Fruit fly (Drosophila melanogaster): ENCODE measurements around the gene CG13293.

Gene CG13293

DNA sequence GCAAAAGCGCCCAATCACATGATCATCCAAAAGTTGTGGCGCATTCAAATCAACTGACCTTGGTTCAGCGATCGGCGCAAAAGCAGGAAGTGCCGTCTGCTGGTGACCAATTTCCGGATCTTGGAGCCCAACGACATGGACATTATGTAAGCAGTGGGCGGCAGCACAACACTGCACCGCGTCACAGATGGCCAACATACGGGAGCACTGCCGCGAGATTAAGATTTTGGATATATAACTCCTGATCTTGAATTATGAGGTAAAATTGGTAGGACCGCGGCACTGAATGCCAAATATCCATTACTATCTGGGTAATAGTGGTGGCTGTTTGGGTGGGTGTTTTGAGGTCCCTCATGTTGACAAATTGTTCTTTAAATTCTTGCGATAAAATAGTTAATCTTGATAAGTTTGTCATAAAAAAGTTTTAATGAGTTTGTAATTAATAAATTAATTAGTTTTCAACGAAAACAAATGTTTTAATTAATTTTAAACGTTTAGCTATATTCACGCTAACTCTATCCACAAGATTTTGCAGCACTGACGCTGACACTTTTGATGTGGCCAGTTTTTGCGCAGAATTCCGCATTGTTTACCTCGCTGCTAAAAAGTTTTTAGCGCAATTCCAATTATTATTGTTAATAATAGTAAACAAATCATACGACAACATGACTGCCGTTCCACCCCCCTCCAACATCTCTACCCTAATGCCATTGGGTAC, 7.5 kb upstream of the CG13293 start, which contains the start of the genes CG13295 and CG6610 (continued):
- TF ChIP-seq Hmr (GFP tag; optimal IDR thresholded peaks at IDR 0.05) (peak; percentile 26), E2f2 (GFP tag; IDR thresholded peaks at IDR 0.05) (peak; percentile 40; the same call in 1 of the 2 replicates), cg (GFP tag; optimal IDR thresholded peaks at IDR 0.05) (no peak), CG6272 (GFP tag; IDR thresholded peaks at IDR 0.05) (peak; percentile 43; the same call in 1 of the 2 replicates), CG1602 (GFP tag; optimal IDR thresholded peaks at IDR 0.05) (peak; percentile 40), ERR (GFP tag; optimal IDR thresholded peaks at IDR 0.05) (no peak), Atf3 (GFP tag; optimal IDR thresholded peaks at IDR 0.05) (no peak), CG7745 (tag; optimal IDR thresholded peaks at IDR 0.05) (no peak), dm (GFP tag; optimal IDR thresholded peaks at IDR 0.05) (peak; percentile 42), stwl (tag; optimal IDR thresholded peaks at IDR 0.05) (peak; percentile 58), lilli (GFP tag; optimal IDR thresholded peaks at IDR 0.05) (peak; percentile 71), CG10431 (GFP tag; optimal IDR thresholded peaks at IDR 0.05) (peak; percentile 97), CG12104 (GFP tag; optimal IDR thresholded peaks at IDR 0.05) (no peak), CG15514 (GFP tag; optimal IDR thresholded peaks at IDR 0.05) (peak; percentile 59), CHES-1-like (GFP tag; optimal IDR thresholded peaks at IDR 0.05) (peak; percentile 26), lmd (GFP tag; IDR thresholded peaks at IDR 0.05) (peak; percentile 58; the same call in 1 of the 2 replicates), CG14965 (GFP tag; optimal IDR thresholded peaks at IDR 0.05; ENCODE audit: borderline replicate concordance) (no peak), tll (GFP tag; optimal IDR thresholded peaks at IDR 0.05) (peak in 1 of 2 experiments; percentile 52), Deaf1 (tag; optimal IDR thresholded peaks at IDR 0.05) (peak; percentile 27), CG31388 (GFP tag; optimal IDR thresholded peaks at IDR 0.05) (no peak), pum (GFP tag; optimal IDR thresholded peaks at IDR 0.05) (peak; percentile 40), zen2 (GFP tag; IDR thresholded peaks at IDR 0.05; ENCODE audit: partially characterized antibody) (no peak), chinmo (GFP tag; IDR thresholded peaks at IDR 0.05; ENCODE audit: partially characterized antibody) (0 out of 4 replicates have a peak, but pooled peaks have one; percentile 13), CG10979 (tag; optimal IDR thresholded peaks at IDR 0.05) (peak; percentile 55), CG9437 (GFP tag; optimal IDR thresholded peaks at IDR 0.05) (peak; percentile 22), CG2202 (tag; optimal IDR thresholded peaks at IDR 0.05) (no peak), CoRest (tag; optimal IDR thresholded peaks at IDR 0.05) (peak; percentile 83), gfzf (GFP tag; optimal IDR thresholded peaks at IDR 0.05) (peak; percentile 76), CG3163 (GFP tag; optimal IDR thresholded peaks at IDR 0.05) (no peak), CG1832 (GFP tag; optimal IDR thresholded peaks at IDR 0.05) (no peak), CkIIα-i1 (GFP tag; IDR thresholded peaks at IDR 0.05) (no peak), Dp (GFP tag; optimal IDR thresholded peaks at IDR 0.05) (peak; percentile 4), tio (GFP tag; optimal IDR thresholded peaks at IDR 0.05) (peak; percentile 19), eyg (GFP tag; optimal IDR thresholded peaks at IDR 0.05) (no peak), CG32772 (GFP tag; IDR thresholded peaks at IDR 0.05) (0 out of 2 replicates have a peak, but pooled peaks have one; percentile 28), CG4328 (GFP tag; optimal IDR thresholded peaks at IDR 0.05) (peak; percentile 61), slbo (GFP tag; IDR thresholded peaks at IDR 0.05) (peak; percentile 70), CG1024 (GFP tag; IDR thresholded peaks at IDR 0.05) (no peak), Dbx (GFP tag; IDR thresholded peaks at IDR 0.05) (0 out of 3 replicates have a peak, but pooled peaks have one; percentile 55), sens-2 (GFP tag; IDR thresholded peaks at IDR 0.05) (no peak), lola (GFP tag; optimal IDR thresholded peaks at IDR 0.05) (peak in 1 of 3 experiments; percentile 71), Gug (GFP tag; IDR thresholded peaks at IDR 0.05) (peak; percentile 23; the same call in 1 of the 4 replicates), CG3407 (GFP tag; optimal IDR thresholded peaks at IDR 0.05) (no peak), CG17802 (tag; optimal IDR thresholded peaks at IDR 0.05) (no peak), ro (GFP tag; IDR thresholded peaks at IDR 0.05) (no peak), Side (GFP tag; optimal IDR thresholded peaks at IDR 0.05) (peak; percentile 29), h (optimal IDR thresholded peaks at IDR 0.05) (no peak), luna (GFP tag; optimal IDR thresholded peaks at IDR 0.05) (no peak), cad (GFP tag; optimal IDR thresholded peaks at IDR 0.05) (no peak)
